Worm (Caenorhabditis elegans) whole organism, late embryonic: ENCODE results near the gene lido-11.
A peak's percentile ranks its signal among the peaks of the same experiment; 100 is the strongest.

Experiments used
- C08G9.2 ChIP-seq: sonication (generic microtip); optimal IDR thresholded peaks from 2 replicates; lab custom pipeline; 2016; ENCODE audit warnings: mild to moderate bottlenecking, missing genetic modification characterization, moderate library complexity, missing compliant biosample characterization
- K09A11.1 ChIP-seq: sonication (generic microtip); optimal IDR thresholded peaks from 2 replicates; lab custom pipeline; 2017; ENCODE audit warnings: antibody characterized with exemption, mild to moderate bottlenecking, missing genetic modification characterization, missing compliant biosample characterization; ENCODE audit not compliant: insufficient read depth
- T23F11.4 ChIP-seq: fragments of 200-800 bp; sonication (Bioruptor generic); optimal IDR thresholded peaks from 2 replicates; lab custom pipeline; 2018; ENCODE audit warnings: mild to moderate bottlenecking, missing genetic modification characterization, missing compliant biosample characterization
- Y22D7AL.16 ChIP-seq: sonication (generic microtip); optimal IDR thresholded peaks from 2 replicates; lab custom pipeline; 2016; ENCODE audit warnings: missing genetic modification characterization, missing compliant biosample characterization
- ama-1 ChIP-seq: fragments of 150-350 bp; optimal IDR thresholded peaks from 2 replicates; lab custom pipeline; 2014
- ceh-18 ChIP-seq: sonication (generic microtip); optimal IDR thresholded peaks from 2 replicates; lab custom pipeline; 2016; ENCODE audit warnings: missing genetic modification characterization, missing compliant biosample characterization
- ceh-19 ChIP-seq: fragments of 200-800 bp; sonication (Bioruptor generic); optimal IDR thresholded peaks from 2 replicates; lab custom pipeline; 2018; ENCODE audit warnings: mild to moderate bottlenecking, missing genetic modification characterization, missing compliant biosample characterization
- ceh-2 ChIP-seq: sonication (generic microtip); optimal IDR thresholded peaks from 2 replicates; lab custom pipeline; 2016; ENCODE audit warnings: missing genotype, missing genetic modification characterization, missing compliant biosample characterization
- ceh-22 ChIP-seq: sonication (generic microtip); optimal IDR thresholded peaks from 2 replicates; lab custom pipeline; 2017; ENCODE audit warnings: missing biosample characterization, missing genetic modification characterization
- ceh-24 ChIP-seq: sonication (generic microtip); optimal IDR thresholded peaks from 2 replicates; lab custom pipeline; 2016; ENCODE audit warnings: mild to moderate bottlenecking, missing genetic modification characterization, missing compliant biosample characterization
- ceh-31 ChIP-seq: sonication (generic microtip); optimal IDR thresholded peaks from 2 replicates; lab custom pipeline; 2016; ENCODE audit warnings: missing genetic modification characterization, missing compliant biosample characterization
- ceh-34 ChIP-seq: sonication (generic microtip); optimal IDR thresholded peaks from 2 replicates; lab custom pipeline; 2016; ENCODE audit warnings: mild to moderate bottlenecking, missing genetic modification characterization, missing compliant biosample characterization
- ceh-45 ChIP-seq: fragments of 200-800 bp; sonication (Bioruptor generic); IDR thresholded peaks from 2 replicates; pipeline ENCODE4 v1.3.6; 2022; ENCODE audit warnings: missing genetic modification reagents, missing genetic modification characterization, missing compliant biosample characterization
- ceh-48 ChIP-seq: sonication (generic microtip); optimal IDR thresholded peaks from 2 replicates; lab custom pipeline; 2016; ENCODE audit warnings: missing genetic modification characterization, inconsistent platforms, missing compliant biosample characterization
- ceh-6 ChIP-seq: fragments of 200-800 bp; sonication (Bioruptor generic); optimal IDR thresholded peaks from 2 replicates; lab custom pipeline; 2018; ENCODE audit warnings: mild to moderate bottlenecking, missing genetic modification characterization, missing compliant biosample characterization
- dmd-4 ChIP-seq: sonication (generic microtip); optimal IDR thresholded peaks from 2 replicates; lab custom pipeline; 2016; ENCODE audit warnings: borderline replicate concordance, missing genetic modification characterization, missing compliant biosample characterization
- dve-1 ChIP-seq: sonication (generic microtip); optimal IDR thresholded peaks from 2 replicates; lab custom pipeline; 2017; ENCODE audit warnings: antibody characterized with exemption, mild to moderate bottlenecking, missing genetic modification characterization, missing compliant biosample characterization
- elt-4 ChIP-seq: sonication (generic microtip); optimal IDR thresholded peaks from 2 replicates; lab custom pipeline; 2016; ENCODE audit warnings: missing genetic modification characterization, missing compliant biosample characterization
- fkh-10 ChIP-seq: fragments of 150-350 bp; optimal IDR thresholded peaks from 2 replicates; lab custom pipeline; 2014; ENCODE audit warnings: missing biosample characterization, missing genetic modification reagents, missing genetic modification characterization
- fkh-6 ChIP-seq: sonication (generic microtip); optimal IDR thresholded peaks from 2 replicates; lab custom pipeline; 2016; ENCODE audit warnings: missing genetic modification characterization, missing compliant biosample characterization
- gmeb-2 ChIP-seq: sonication (generic microtip); optimal IDR thresholded peaks from 2 replicates; lab custom pipeline; 2016; ENCODE audit warnings: missing genetic modification characterization, inconsistent platforms, missing compliant biosample characterization
- hlh-13 ChIP-seq: fragments of 200-800 bp; sonication (Bioruptor generic); optimal IDR thresholded peaks from 2 replicates; lab custom pipeline; 2018; ENCODE audit warnings: mild to moderate bottlenecking, missing genetic modification characterization, missing compliant biosample characterization
- hlh-30 ChIP-seq: sonication (generic microtip); optimal IDR thresholded peaks from 2 replicates; lab custom pipeline; 2017; ENCODE audit warnings: antibody characterized with exemption, missing genetic modification characterization, missing compliant biosample characterization; ENCODE audit not compliant: insufficient read depth
- hlh-6 ChIP-seq: sonication (generic microtip); optimal IDR thresholded peaks from 2 replicates; lab custom pipeline; 2016; ENCODE audit warnings: missing genotype, missing genetic modification characterization, missing compliant biosample characterization
- hlh-8 ChIP-seq: sonication (generic microtip); optimal IDR thresholded peaks from 2 replicates; lab custom pipeline; 2016; ENCODE audit warnings: missing genotype, missing genetic modification characterization, missing compliant biosample characterization
- mec-3 ChIP-seq: sonication (generic microtip); optimal IDR thresholded peaks from 2 replicates; lab custom pipeline; 2016; ENCODE audit warnings: borderline replicate concordance, missing genetic modification characterization, missing compliant biosample characterization
- nfya-1 ChIP-seq: sonication (generic microtip); optimal IDR thresholded peaks from 2 replicates; lab custom pipeline; 2017; ENCODE audit warnings: missing genetic modification characterization, mild to moderate bottlenecking, missing compliant biosample characterization, antibody characterized with exemption, moderate library complexity
- nhr-11 ChIP-seq: fragments of 150-350 bp; optimal IDR thresholded peaks from 2 replicates; lab custom pipeline; 2014; ENCODE audit warnings: missing biosample characterization, missing genetic modification characterization
- pat-9 ChIP-seq: fragments of 200-800 bp; sonication (Bioruptor generic); optimal IDR thresholded peaks from 2 replicates; lab custom pipeline; 2018; ENCODE audit warnings: mild to moderate bottlenecking, missing genetic modification characterization, moderate library complexity, missing compliant biosample characterization
- pha-2 ChIP-seq: sonication (generic microtip); optimal IDR thresholded peaks from 2 replicates; lab custom pipeline; 2017; ENCODE audit warnings: mild to moderate bottlenecking, missing genetic modification characterization, missing compliant biosample characterization
- pros-1 ChIP-seq: fragments of 150-350 bp; optimal IDR thresholded peaks from 2 replicates; lab custom pipeline; 2014; ENCODE audit warnings: missing biosample characterization, missing genetic modification reagents, missing genetic modification characterization
- ref-2 ChIP-seq: sonication (generic microtip); optimal IDR thresholded peaks from 2 replicates; lab custom pipeline; 2016; ENCODE audit warnings: missing genetic modification characterization, missing compliant biosample characterization
- rnt-1 ChIP-seq: sonication (generic microtip); optimal IDR thresholded peaks from 2 replicates; lab custom pipeline; 2016; ENCODE audit warnings: missing genetic modification characterization, missing compliant biosample characterization
- sdc-2 ChIP-seq: sonication (generic microtip); optimal IDR thresholded peaks from 2 replicates; lab custom pipeline; 2016; ENCODE audit warnings: missing genotype, missing genetic modification characterization, missing compliant biosample characterization
- sox-2 ChIP-seq: fragments of 200-800 bp; sonication (Bioruptor generic); IDR thresholded peaks from 2 replicates; pipeline ENCODE4 v1.3.6; 2022; ENCODE audit warnings: missing genetic modification reagents, missing genetic modification characterization, missing compliant biosample characterization
- syd-9 ChIP-seq: sonication (generic microtip); optimal IDR thresholded peaks from 2 replicates; lab custom pipeline; 2016; ENCODE audit warnings: mild to moderate bottlenecking, missing genetic modification characterization, moderate library complexity, missing compliant biosample characterization
- tbx-2 ChIP-seq: sonication (generic microtip); optimal IDR thresholded peaks from 2 replicates; lab custom pipeline; 2016; ENCODE audit warnings: missing genetic modification characterization, missing compliant biosample characterization
- ttx-3 ChIP-seq: sonication (generic microtip); optimal IDR thresholded peaks from 2 replicates; lab custom pipeline; 2016; ENCODE audit warnings: missing genetic modification reagents, missing genetic modification characterization, missing compliant biosample characterization
- unc-3 ChIP-seq, 2 experiments: fragments of 200-800 bp in 1 of 2; sonication (Bioruptor generic) in 1 of 2; sonication (generic microtip) in 1 of 2; conservative IDR thresholded peaks in 1 of 2; optimal IDR thresholded peaks in 1 of 2; 2 replicates each; pipeline versions ENCODE4 v1.3.6 to Lab custom; 2016 to 2022; ENCODE audit warnings: missing compliant biosample characterization in 2 of 2, missing genetic modification characterization in 2 of 2, missing genetic modification reagents in 1 of 2
- unc-55 ChIP-seq: sonication (generic microtip); optimal IDR thresholded peaks from 2 replicates; lab custom pipeline; 2017; ENCODE audit warnings: missing biosample characterization, missing genetic modification reagents, missing genetic modification characterization
- zip-5 ChIP-seq: sonication (generic microtip); optimal IDR thresholded peaks from 2 replicates; lab custom pipeline; 2016; ENCODE audit warnings: missing genetic modification characterization, missing compliant biosample characterization

Gene lido-11

DNA sequence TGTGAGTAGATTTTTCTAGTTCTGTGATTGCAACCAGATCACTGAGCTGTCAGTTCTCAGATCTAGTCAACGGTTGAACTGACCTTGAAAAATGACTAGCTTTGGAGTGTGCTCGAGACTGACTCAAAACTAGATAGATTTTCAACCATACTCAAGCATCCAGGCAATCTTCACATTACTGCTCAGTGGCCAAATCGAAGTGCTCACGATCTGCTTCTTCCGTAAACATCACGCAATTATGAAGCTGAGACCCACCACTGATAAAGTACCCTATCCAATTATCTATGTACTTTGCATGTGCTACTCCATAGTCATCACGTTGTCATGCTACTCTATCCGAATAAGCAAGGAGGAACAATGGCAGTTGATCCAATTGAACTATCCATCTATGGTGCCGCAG, 47.6 kb downstream of the lido-11 start:
- TF ChIP-seq Y22D7AL.16, result no peak
- no peak for TF ChIP-seq ceh-6 (GFP tag; lab: Kevin White, UChicago)

DNA sequence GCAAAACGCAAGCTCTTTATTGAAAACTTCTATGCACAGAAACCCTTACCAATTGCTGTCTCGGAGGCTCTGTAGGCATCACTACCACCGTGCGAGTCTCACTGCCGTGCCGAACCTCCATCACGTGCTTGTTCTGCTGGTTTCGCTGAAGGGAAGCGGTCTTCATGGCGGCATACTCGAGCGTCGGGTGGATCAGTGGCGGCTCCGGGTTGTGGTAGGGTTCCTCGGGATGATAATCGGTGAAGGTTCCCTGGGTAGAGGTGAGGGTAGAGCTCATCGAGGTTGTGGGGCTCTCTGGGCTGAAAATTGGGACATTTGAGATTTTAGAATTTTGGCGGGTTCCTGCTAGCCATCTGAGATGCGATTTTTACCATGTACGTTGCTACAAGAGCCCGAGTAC, 49.1 kb downstream of the lido-11 start:
- TF ChIP-seq pros-1 (tag; lab: Kevin White, UChicago), result no peak
- no peak for TF ChIP-seq ttx-3 (tag; lab: Kevin White, UChicago)
- TF ChIP-seq unc-55 (GFP tag; lab: Kevin White, UChicago), result no peak
- no peak for TF ChIP-seq elt-4 (tag; lab: Kevin White, UChicago)
- no peak for TF ChIP-seq gmeb-2 (tag; lab: Kevin White, UChicago)
- TF ChIP-seq nhr-11 (tag; lab: Kevin White, UChicago), result no peak
- TF ChIP-seq sdc-2, result no peak
- TF ChIP-seq dmd-4, result no peak
- no peak for TF ChIP-seq fkh-6
- no peak for TF ChIP-seq pha-2 (tag; lab: Kevin White, UChicago)
- TF ChIP-seq hlh-30 (tag; lab: Kevin White, UChicago), result no peak
- no peak for TF ChIP-seq dve-1 (tag; lab: Kevin White, UChicago)
- TF ChIP-seq ceh-24 (tag; lab: Kevin White, UChicago), result no peak
- TF ChIP-seq mec-3 (tag; lab: Kevin White, UChicago), result no peak
- TF ChIP-seq syd-9, result no peak
- no peak for TF ChIP-seq pat-9 (tag; lab: Kevin White, UChicago)

DNA sequence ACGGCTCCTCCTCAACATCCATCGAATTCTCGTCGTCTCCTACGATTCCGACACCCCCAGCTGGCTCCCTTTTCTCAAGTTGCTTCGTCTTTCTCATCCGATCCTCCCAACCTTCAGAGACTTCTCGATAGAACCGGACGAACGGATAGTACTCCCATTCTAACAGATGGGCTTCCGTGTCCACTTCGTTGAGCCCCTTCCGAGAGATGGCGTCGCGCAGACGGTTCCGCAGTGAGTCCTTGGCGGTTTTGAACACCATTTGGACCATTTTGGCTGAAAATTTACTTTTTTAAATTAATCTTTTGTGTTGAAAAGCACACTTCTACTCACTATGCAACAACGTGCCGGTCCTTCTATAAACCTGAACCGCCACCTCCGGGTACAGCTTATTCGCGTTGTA, 49.9 kb downstream of the lido-11 start:
- TF ChIP-seq zip-5 (tag; lab: Kevin White, UChicago) (no peak), nhr-11 (tag; lab: Kevin White, UChicago) (no peak), ceh-48 (no peak), mec-3 (tag; lab: Kevin White, UChicago) (no peak), unc-55 (GFP tag; lab: Kevin White, UChicago) (no peak), hlh-13 (GFP tag; lab: Kevin White, UChicago) (no peak)
- TF ChIP-seq, all 69 proteins: peak for 0

DNA sequence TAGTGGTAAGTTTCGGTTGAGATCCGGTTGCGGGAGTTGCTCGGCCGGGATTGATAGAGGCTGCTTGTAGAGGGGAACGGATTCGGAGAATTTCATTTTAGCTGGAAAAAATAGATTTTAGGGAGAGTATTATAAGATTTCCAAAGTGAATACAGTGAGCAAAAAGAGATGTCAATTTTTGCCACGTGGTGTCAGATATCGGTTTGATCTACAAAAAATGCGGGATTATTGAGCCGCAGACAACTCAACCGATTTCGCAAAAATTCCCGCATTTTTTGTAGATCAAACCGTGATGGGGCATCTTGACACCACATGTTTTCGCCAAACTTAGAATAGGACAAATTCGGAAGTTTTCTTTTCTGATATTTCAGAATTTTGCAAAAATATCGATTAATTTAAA, 50.5 kb downstream of the lido-11 start, which contains the start of gene lido-13:
TSS of gene lido-13 (minus strand) at position 101 of the 400 bp plus-strand sequence.
- TF ChIP-seq hlh-8 (tag; lab: Kevin White, UChicago) (no peak), ama-1 (no peak), K09A11.1 (tag; lab: Kevin White, UChicago) (no peak), ceh-45 (GFP tag; lab: Robert Waterston, UW) (no peak), unc-55 (GFP tag; lab: Kevin White, UChicago) (no peak), nhr-11 (tag; lab: Kevin White, UChicago) (no peak), hlh-13 (GFP tag; lab: Kevin White, UChicago) (no peak), rnt-1 (tag; lab: Kevin White, UChicago) (no peak), zip-5 (tag; lab: Kevin White, UChicago) (no peak), ceh-48 (no peak)

DNA sequence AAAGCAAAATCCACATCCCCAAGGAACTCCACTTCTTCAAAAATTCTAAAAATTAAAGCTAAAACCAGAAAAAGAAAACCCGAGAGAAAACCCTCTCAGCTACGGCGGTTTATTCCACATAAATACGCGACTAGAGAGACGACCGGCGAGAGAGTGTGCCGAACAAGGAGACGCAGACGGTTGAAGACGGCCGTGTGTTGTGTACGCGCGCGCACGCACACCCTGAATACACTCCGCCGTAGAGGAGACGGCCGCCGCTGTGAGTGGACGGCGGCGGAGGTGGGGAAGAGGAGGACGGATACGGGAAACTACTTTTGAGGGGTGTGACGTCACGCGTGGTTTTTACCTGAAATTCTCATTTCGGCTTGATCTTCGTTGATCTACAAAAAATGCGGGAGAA, 50.9 kb downstream of the lido-11 start:
- TF ChIP-seq ref-2 (peak; percentile 23), tbx-2 (peak; percentile 22), ceh-31 (tag; lab: Kevin White, UChicago) (peak; percentile 31), gmeb-2 (tag; lab: Kevin White, UChicago) (no peak), nfya-1 (tag; lab: Kevin White, UChicago) (peak; percentile 72), ceh-24 (tag; lab: Kevin White, UChicago) (no peak), hlh-6 (tag; lab: Kevin White, UChicago) (peak; percentile 6), pat-9 (tag; lab: Kevin White, UChicago) (no peak), T23F11.4 (GFP tag; lab: Kevin White, UChicago) (no peak), ceh-22 (no peak), ceh-34 (tag; lab: Kevin White, UChicago) (peak; percentile 55), ceh-2 (tag; lab: Kevin White, UChicago) (peak; percentile 11), unc-3 (GFP tag; conservative IDR thresholded peaks at IDR 0.05; lab: Robert Waterston, UW) (no peak), unc-3 (tag; optimal IDR thresholded peaks at IDR 0.05; lab: Kevin White, UChicago) (no peak), Y22D7AL.16 (no peak), ceh-18 (tag; lab: Kevin White, UChicago) (no peak), C08G9.2 (tag; lab: Kevin White, UChicago) (no peak), sox-2 (GFP tag; lab: Robert Waterston, UW) (no peak), pha-2 (tag; lab: Kevin White, UChicago) (no peak), fkh-10 (GFP tag; lab: Kevin White, UChicago) (no peak), ama-1 (no peak), ceh-19 (GFP tag; lab: Kevin White, UChicago) (no peak)
